Worm (Caenorhabditis elegans) whole organism, L3 larva: ENCODE results near the gene slfl-4.
"Not testable (repeated sequence)": the region's sequence is repeated elsewhere in the genome, so short reads cannot be mapped to it uniquely, and the experiment has no call there.

Experiments used
- R02D3.7 ChIP-seq: fragments of 150-350 bp; optimal IDR thresholded peaks from 2 replicates; lab custom pipeline; 2014; ENCODE audit warnings: missing biosample characterization, missing genetic modification characterization
- ZK546.5 ChIP-seq: sonication (generic microtip); optimal IDR thresholded peaks from 2 replicates; lab custom pipeline; 2017; ENCODE audit warnings: missing biosample characterization, missing genetic modification characterization
- ama-1 ChIP-seq: fragments of 150-350 bp; optimal IDR thresholded peaks from 2 replicates; lab custom pipeline; 2018
- ceh-16 ChIP-seq: sonication (generic microtip); optimal IDR thresholded peaks from 2 replicates; lab custom pipeline; 2017; ENCODE audit warnings: missing biosample characterization, missing genetic modification characterization
- ceh-28 ChIP-seq: fragments of 150-350 bp; optimal IDR thresholded peaks from 2 replicates; lab custom pipeline; 2014; ENCODE audit warnings: missing biosample characterization, missing genetic modification reagents, missing genetic modification characterization
- ceh-9 ChIP-seq: sonication (generic microtip); optimal IDR thresholded peaks from 2 replicates; lab custom pipeline; 2018; ENCODE audit warnings: missing biosample characterization, missing genetic modification characterization
- egl-27 ChIP-seq: sonication (generic microtip); optimal IDR thresholded peaks from 4 replicates; lab custom pipeline; 2017; ENCODE audit warnings: missing biosample characterization, missing genetic modification reagents, missing genetic modification characterization
- elt-1 ChIP-seq: fragments of 150-350 bp; optimal IDR thresholded peaks from 2 replicates; lab custom pipeline; 2014; ENCODE audit warnings: missing biosample characterization, missing genetic modification characterization
- elt-2 ChIP-seq: sonication (generic microtip); optimal IDR thresholded peaks from 2 replicates; lab custom pipeline; 2016; ENCODE audit warnings: missing genetic modification reagents, mild to moderate bottlenecking, missing genetic modification characterization, missing compliant biosample characterization
- elt-3 ChIP-seq, 3 experiments: fragments of 150-350 bp in 1 of 3; sonication (generic microtip) in 2 of 3; optimal IDR thresholded peaks; 2 replicates in 2 of 3; 4 replicates in 1 of 3; lab custom pipeline; 2014 to 2017; ENCODE audit warnings: missing biosample characterization in 3 of 3, missing genetic modification characterization in 3 of 3
- eor-1 ChIP-seq, 2 experiments: fragments of 150-350 bp; optimal IDR thresholded peaks; 2 replicates each; lab custom pipeline; 2014 to 2018; ENCODE audit warnings: missing biosample characterization in 2 of 2, missing genetic modification characterization in 2 of 2
- fkh-10 ChIP-seq: sonication (generic microtip); optimal IDR thresholded peaks from 2 replicates; lab custom pipeline; 2017; ENCODE audit warnings: missing biosample characterization, missing genetic modification reagents, missing genetic modification characterization
- fos-1 ChIP-seq: fragments of 150-350 bp; optimal IDR thresholded peaks from 2 replicates; lab custom pipeline; 2014; ENCODE audit warnings: missing biosample characterization, missing genetic modification characterization
- jun-1 ChIP-seq: fragments of 150-350 bp; optimal IDR thresholded peaks from 2 replicates; lab custom pipeline; 2014; ENCODE audit warnings: missing biosample characterization, missing genetic modification reagents, missing genetic modification characterization
- lin-15B ChIP-seq: fragments of 150-350 bp; optimal IDR thresholded peaks from 2 replicates; lab custom pipeline; 2014; ENCODE audit warnings: missing biosample characterization, missing genetic modification characterization
- lin-39 ChIP-seq: fragments of 150-350 bp; optimal IDR thresholded peaks from 2 replicates; lab custom pipeline; 2018; ENCODE audit warnings: missing biosample characterization, missing genetic modification reagents, missing genetic modification characterization
- lsy-12 ChIP-seq: sonication (generic microtip); optimal IDR thresholded peaks from 2 replicates; lab custom pipeline; 2016; ENCODE audit warnings: mild to moderate bottlenecking, missing genetic modification characterization, missing compliant biosample characterization
- mdl-1 ChIP-seq: fragments of 150-350 bp; optimal IDR thresholded peaks from 2 replicates; lab custom pipeline; 2014; ENCODE audit warnings: missing biosample characterization, missing genetic modification characterization
- mml-1 ChIP-seq: fragments of 150-350 bp; sonication (generic microtip); optimal IDR thresholded peaks from 3 replicates; lab custom pipeline; 2014; ENCODE audit warnings: missing biosample characterization, missing genetic modification characterization
- nfya-1 ChIP-seq: sonication (generic microtip); optimal IDR thresholded peaks from 2 replicates; lab custom pipeline; 2017; ENCODE audit warnings: missing genetic modification characterization, mild to moderate bottlenecking, missing compliant biosample characterization, antibody characterized with exemption, moderate library complexity; ENCODE audit not compliant: insufficient read depth
- nhr-12 ChIP-seq: fragments of 150-350 bp; optimal IDR thresholded peaks from 2 replicates; lab custom pipeline; 2014; ENCODE audit warnings: missing biosample characterization, missing genetic modification characterization
- nhr-23 ChIP-seq: fragments of 150-350 bp; optimal IDR thresholded peaks from 2 replicates; lab custom pipeline; 2014; ENCODE audit warnings: missing biosample characterization, missing genetic modification reagents, missing genetic modification characterization
- nhr-237 ChIP-seq: fragments of 150-350 bp; optimal IDR thresholded peaks from 2 replicates; lab custom pipeline; 2014; ENCODE audit warnings: missing biosample characterization, missing genetic modification characterization
- nhr-25 ChIP-seq: sonication (generic microtip); optimal IDR thresholded peaks from 2 replicates; lab custom pipeline; 2017; ENCODE audit warnings: missing biosample characterization, missing genetic modification characterization
- nhr-28 ChIP-seq: fragments of 150-350 bp; optimal IDR thresholded peaks from 2 replicates; lab custom pipeline; 2014; ENCODE audit warnings: missing biosample characterization, missing genetic modification characterization
- nhr-43 ChIP-seq: sonication (generic microtip); optimal IDR thresholded peaks from 2 replicates; lab custom pipeline; 2016; ENCODE audit warnings: mild to moderate bottlenecking, missing genetic modification characterization, missing compliant biosample characterization; ENCODE audit not compliant: poor library complexity, severe bottlenecking
- nhr-67 ChIP-seq: fragments of 150-350 bp; optimal IDR thresholded peaks from 2 replicates; lab custom pipeline; 2014; ENCODE audit warnings: missing biosample characterization, missing genetic modification characterization
- nhr-77 ChIP-seq: fragments of 150-350 bp; optimal IDR thresholded peaks from 2 replicates; lab custom pipeline; 2014; ENCODE audit warnings: missing biosample characterization, missing genetic modification characterization
- pha-4 ChIP-seq: fragments of 150-350 bp; optimal IDR thresholded peaks from 2 replicates; lab custom pipeline; 2014; ENCODE audit warnings: missing biosample characterization, missing genetic modification reagents, missing genetic modification characterization
- pqm-1 ChIP-seq: fragments of 150-350 bp; optimal IDR thresholded peaks from 2 replicates; lab custom pipeline; 2017; ENCODE audit warnings: missing biosample characterization, missing genetic modification characterization, inconsistent platforms
- sea-2 ChIP-seq: fragments of 150-350 bp; sonication (generic microtip); optimal IDR thresholded peaks from 4 replicates; lab custom pipeline; 2014; ENCODE audit warnings: missing biosample characterization, missing genetic modification reagents, missing genetic modification characterization
- snpc-4 ChIP-seq: fragments of 150-350 bp; optimal IDR thresholded peaks from 2 replicates; lab custom pipeline; 2014; ENCODE audit warnings: missing biosample characterization, missing genetic modification characterization
- tbx-2 ChIP-seq: sonication (generic microtip); optimal IDR thresholded peaks from 2 replicates; lab custom pipeline; 2016; ENCODE audit warnings: mild to moderate bottlenecking, missing genetic modification characterization, missing compliant biosample characterization
- unc-39 ChIP-seq: sonication (generic microtip); optimal IDR thresholded peaks from 4 replicates; lab custom pipeline; 2017; ENCODE audit warnings: missing biosample characterization, missing genetic modification characterization
- zag-1 ChIP-seq: fragments of 150-350 bp; optimal IDR thresholded peaks from 2 replicates; lab custom pipeline; 2014; ENCODE audit warnings: missing biosample characterization, missing genetic modification characterization

slfl-4 gene

ce11 chrIV:5291207-5291606 is 16.9 kb downstream of the slfl-4 start:
- no peak for TF ChIP-seq sea-2
- TF ChIP-seq lin-15B (tag; lab: Kevin White, UChicago), result no peak
- TF ChIP-seq snpc-4 (tag; lab: Kevin White, UChicago), result no peak
- no peak for TF ChIP-seq mml-1 (tag; lab: Kevin White, UChicago)
- TF ChIP-seq R02D3.7, result no peak
- no peak for TF ChIP-seq nhr-12
- TF ChIP-seq ZK546.5 (tag; lab: Kevin White, UChicago), result no peak
- TF ChIP-seq pha-4 (tag; lab: Kevin White, UChicago), result no peak
- TF ChIP-seq nhr-28 (tag; lab: Kevin White, UChicago), result no peak
- TF ChIP-seq tbx-2 (tag; lab: Kevin White, UChicago), result no peak
- no peak for TF ChIP-seq nhr-25 (tag; lab: Kevin White, UChicago)
- no peak for TF ChIP-seq pqm-1 (tag; lab: Kevin White, UChicago)
- no peak for TF ChIP-seq ceh-9 (tag; lab: Kevin White, UChicago)
- TF ChIP-seq elt-1 (tag; lab: Kevin White, UChicago), result no peak
- no peak for TF ChIP-seq elt-3 (tag; optimal IDR thresholded peaks at IDR 0.05; lab: Kevin White, UChicago)
- no peak for TF ChIP-seq fos-1
- TF ChIP-seq jun-1 (tag; lab: Kevin White, UChicago), result no peak
- no peak for TF ChIP-seq nhr-77 (tag; lab: Kevin White, UChicago)
- no peak for TF ChIP-seq nhr-43 (tag; lab: Kevin White, UChicago)

- TF ChIP-seq nhr-77 (tag; lab: Kevin White, UChicago) (no peak), nfya-1 (tag; lab: Kevin White, UChicago) (no peak), egl-27 (no peak), nhr-67 (tag; lab: Kevin White, UChicago) (no peak), fos-1 (no peak), eor-1 (tag; optimal IDR thresholded peaks at IDR 0.05; lab: Kevin White, UChicago) (no peak), nhr-43 (tag; lab: Kevin White, UChicago) (no peak), fkh-10 (no peak), lsy-12 (tag; lab: Kevin White, UChicago) (no peak), nhr-23 (no peak), nhr-237 (tag; lab: Kevin White, UChicago) (no peak), zag-1 (tag; lab: Kevin White, UChicago) (no peak), elt-1 (tag; lab: Kevin White, UChicago) (no peak), ceh-28 (tag; lab: Kevin White, UChicago) (no peak)
Observed at ce11 chrIV:5294467-5294866, 20.1 kb downstream of the slfl-4 start.

ce11 chrIV:5295240-5295639 is 20.9 kb downstream of the slfl-4 start, which contains the start of gene msp-51:
Gene msp-51, minus strand, starts transcription at chrIV:5295340.
- not testable (repeated sequence) for TF ChIP-seq nhr-12; nfya-1 (tag; lab: Kevin White, UChicago); fkh-10

- TF ChIP-seq sea-2, result no peak
- no peak for TF ChIP-seq egl-27
- TF ChIP-seq pqm-1 (tag; lab: Kevin White, UChicago), result no peak
- TF ChIP-seq elt-2, result no peak
- TF ChIP-seq nhr-12, result no peak
- TF ChIP-seq mdl-1, result no peak
- no peak for TF ChIP-seq unc-39 (tag; lab: Kevin White, UChicago)
- no peak for TF ChIP-seq pha-4 (tag; lab: Kevin White, UChicago)
- TF ChIP-seq nhr-77 (tag; lab: Kevin White, UChicago), result no peak
- TF ChIP-seq lin-39 (tag; lab: Kevin White, UChicago), result no peak
- TF ChIP-seq ZK546.5 (tag; lab: Kevin White, UChicago), result no peak
- TF ChIP-seq nhr-67 (tag; lab: Kevin White, UChicago), result no peak
- TF ChIP-seq ceh-16 (tag; lab: Kevin White, UChicago), result no peak
- no peak for TF ChIP-seq ama-1 (lab: Kevin White, UChicago)
- TF ChIP-seq nhr-43 (tag; lab: Kevin White, UChicago), result no peak
- no peak for TF ChIP-seq elt-1 (tag; lab: Kevin White, UChicago)
- TF ChIP-seq ceh-28 (tag; lab: Kevin White, UChicago), result no peak
- TF ChIP-seq lsy-12 (tag; lab: Kevin White, UChicago), result no peak
- TF ChIP-seq fos-1, result no peak
- TF ChIP-seq nfya-1 (tag; lab: Kevin White, UChicago), result no peak
Observed at ce11 chrIV:5297436-5298012, 23.2 kb downstream of the slfl-4 start, which contains the start of the genes ZK354.6 and msp-113. Gene ZK354.6, minus strand, starts transcription at chrIV:5297536. Gene msp-113, plus strand, starts transcription at chrIV:5297962.
